Fruit fly (Drosophila melanogaster) whole organism, embryonic: ENCODE results near the gene Fas1.
A peak's percentile ranks its signal among the peaks of the same experiment; 100 is the strongest.

Source experiments
- Ada2b ChIP-seq: fragments of 200-800 bp; sonication (Bioruptor generic); IDR thresholded peaks from 2 replicates; pipeline ENCODE4 v1.3.6; 2022; ENCODE audit warnings: missing biosample characterization, missing genetic modification characterization
- CG11085 ChIP-seq: fragments of 200-800 bp; sonication (Bioruptor generic); IDR thresholded peaks from 2 replicates; pipeline ENCODE4 v1.3.6; 2022; ENCODE audit warnings: missing biosample characterization, missing genetic modification characterization
- CG11456 ChIP-seq: fragments of 200-800 bp; sonication (Bioruptor generic); IDR thresholded peaks from 3 replicates; pipeline ENCODE4 v1.3.6; 2022; ENCODE audit warnings: missing biosample characterization, missing genetic modification characterization
- CG12104 ChIP-seq: fragments of 200-800 bp; sonication (Bioruptor generic); optimal IDR thresholded peaks from 3 replicates; lab custom pipeline; 2016; ENCODE audit warnings: missing biosample characterization, missing genetic modification characterization
- CG13123 ChIP-seq: fragments of 200-800 bp; sonication (Bioruptor generic); optimal IDR thresholded peaks from 2 replicates; lab custom pipeline; 2016; ENCODE audit warnings: missing biosample characterization, missing genetic modification characterization
- CG1529 ChIP-seq: fragments of 200-800 bp; sonication (Bioruptor generic); optimal IDR thresholded peaks from 3 replicates; lab custom pipeline; 2018; ENCODE audit warnings: missing biosample characterization, missing genetic modification characterization
- CG1603 ChIP-seq: fragments of 200-800 bp; sonication (Bioruptor generic); optimal IDR thresholded peaks from 2 replicates; lab custom pipeline; 2019; ENCODE audit warnings: missing biosample characterization, mild to moderate bottlenecking, missing genetic modification characterization, moderate library complexity
- CG16863 ChIP-seq: fragments of 200-800 bp; sonication (Bioruptor generic); optimal IDR thresholded peaks from 3 replicates; lab custom pipeline; 2016; ENCODE audit warnings: missing biosample characterization, missing genetic modification characterization
- CG17361 ChIP-seq: fragments of 200-800 bp; sonication (Bioruptor generic); IDR thresholded peaks from 3 replicates; pipeline ENCODE4 v1.3.6; 2022; ENCODE audit warnings: missing biosample characterization, missing genetic modification characterization
- CG18262 ChIP-seq: fragments of 200-800 bp; optimal IDR thresholded peaks from 3 replicates; lab custom pipeline; 2019; ENCODE audit warnings: missing biosample characterization, mild to moderate bottlenecking, missing genetic modification characterization, moderate library complexity
- CG18476 ChIP-seq: fragments of 200-800 bp; sonication (Bioruptor generic); optimal IDR thresholded peaks from 2 replicates; lab custom pipeline; 2016; ENCODE audit warnings: missing biosample characterization, mild to moderate bottlenecking, missing genetic modification characterization
- CG18619 ChIP-seq: fragments of 200-800 bp; sonication (Bioruptor generic); optimal IDR thresholded peaks from 3 replicates; lab custom pipeline; 2017; ENCODE audit warnings: missing biosample characterization, mild to moderate bottlenecking, missing genetic modification characterization
- CG2199 ChIP-seq: fragments of 200-800 bp; sonication (Bioruptor generic); IDR thresholded peaks from 3 replicates; pipeline ENCODE4 v1.3.6; 2022; ENCODE audit warnings: missing biosample characterization, missing genetic modification characterization
- CG33557 ChIP-seq: fragments of 200-800 bp; sonication (Bioruptor generic); optimal IDR thresholded peaks from 2 replicates; lab custom pipeline; 2019; ENCODE audit warnings: missing biosample characterization, mild to moderate bottlenecking, missing genetic modification characterization, moderate library complexity
- CG4730 ChIP-seq: fragments of 200-800 bp; sonication (Bioruptor generic); IDR thresholded peaks from 2 replicates; pipeline ENCODE4 v1.3.6; 2022; ENCODE audit warnings: missing biosample characterization, missing genetic modification characterization
- CG4854 ChIP-seq: fragments of 200-800 bp; sonication (Bioruptor generic); optimal IDR thresholded peaks from 2 replicates; lab custom pipeline; 2016; ENCODE audit warnings: missing biosample characterization, missing genetic modification characterization, inconsistent platforms
- CG7556 ChIP-seq: fragments of 200-800 bp; sonication (Bioruptor generic); optimal IDR thresholded peaks from 2 replicates; lab custom pipeline; 2017; ENCODE audit warnings: missing biosample characterization, mild to moderate bottlenecking, missing genetic modification characterization
- CG7745 ChIP-seq: fragments of 200-800 bp; sonication (Bioruptor generic); optimal IDR thresholded peaks from 2 replicates; lab custom pipeline; 2018; ENCODE audit warnings: missing biosample characterization, mild to moderate bottlenecking, missing genetic modification characterization, moderate library complexity
- CG7928 ChIP-seq: fragments of 200-800 bp; sonication (Bioruptor generic); optimal IDR thresholded peaks from 2 replicates; lab custom pipeline; 2017; ENCODE audit warnings: missing biosample characterization, mild to moderate bottlenecking, missing genetic modification characterization
- CG8359 ChIP-seq: fragments of 200-800 bp; sonication (Bioruptor generic); optimal IDR thresholded peaks from 2 replicates; lab custom pipeline; 2017; ENCODE audit warnings: missing biosample characterization, mild to moderate bottlenecking, missing genetic modification characterization, borderline replicate concordance
- CG8924 ChIP-seq: fragments of 200-800 bp; optimal IDR thresholded peaks from 3 replicates; lab custom pipeline; 2019; ENCODE audit warnings: missing biosample characterization, mild to moderate bottlenecking, missing genetic modification characterization, moderate library complexity
- CG9215 ChIP-seq: fragments of 200-800 bp; sonication (Bioruptor generic); IDR thresholded peaks from 2 replicates; pipeline ENCODE4 v1.3.6; 2022; ENCODE audit warnings: missing biosample characterization, missing genetic modification characterization
- CG9817 ChIP-seq: fragments of 200-800 bp; sonication (Bioruptor generic); optimal IDR thresholded peaks from 2 replicates; lab custom pipeline; 2018; ENCODE audit warnings: missing biosample characterization, mild to moderate bottlenecking, missing genetic modification characterization, moderate library complexity
- Camta ChIP-seq: fragments of 200-800 bp; sonication (Bioruptor generic); optimal IDR thresholded peaks from 2 replicates; lab custom pipeline; 2016; ENCODE audit warnings: missing biosample characterization, missing genetic modification characterization
- Dad ChIP-seq: fragments of 200-800 bp; sonication (Bioruptor generic); optimal IDR thresholded peaks from 3 replicates; lab custom pipeline; 2016; ENCODE audit warnings: missing biosample characterization, missing genetic modification characterization
- Drgx ChIP-seq: fragments of 200-800 bp; sonication (Bioruptor generic); IDR thresholded peaks from 2 replicates; pipeline ENCODE4 v1.3.6; 2022; ENCODE audit warnings: missing biosample characterization, missing genetic modification characterization
- Elba2 ChIP-seq: fragments of 200-800 bp; sonication (Bioruptor generic); optimal IDR thresholded peaks from 3 replicates; lab custom pipeline; 2016; ENCODE audit warnings: missing biosample characterization, missing genetic modification characterization
- Fer1 ChIP-seq: fragments of 200-800 bp; sonication (Bioruptor generic); optimal IDR thresholded peaks from 2 replicates; lab custom pipeline; 2017; ENCODE audit warnings: missing biosample characterization, mild to moderate bottlenecking, missing genetic modification characterization
- Hmr ChIP-seq: fragments of 200-800 bp; sonication (Bioruptor generic); optimal IDR thresholded peaks from 3 replicates; lab custom pipeline; 2017; ENCODE audit warnings: mild to moderate bottlenecking, missing biosample characterization, missing genetic modification reagents, missing genetic modification characterization
- Lhr ChIP-seq: fragments of 200-800 bp; sonication (Bioruptor generic); optimal IDR thresholded peaks from 3 replicates; lab custom pipeline; 2017; ENCODE audit warnings: mild to moderate bottlenecking, missing biosample characterization, missing genetic modification reagents, missing genetic modification characterization
- Lim3 ChIP-seq: fragments of 200-800 bp; sonication (Bioruptor generic); IDR thresholded peaks from 2 replicates; pipeline ENCODE4 v1.3.6; 2022; ENCODE audit warnings: missing biosample characterization, missing genetic modification characterization
- NC2β ChIP-seq: fragments of 200-800 bp; sonication (Bioruptor generic); optimal IDR thresholded peaks from 2 replicates; lab custom pipeline; 2016; ENCODE audit warnings: missing biosample characterization, missing genetic modification characterization
- NFAT ChIP-seq: fragments of 200-800 bp; sonication (Bioruptor generic); IDR thresholded peaks from 2 replicates; pipeline ENCODE4 v1.3.6; 2022; ENCODE audit warnings: missing biosample characterization, missing genetic modification characterization
- Neu2 ChIP-seq: fragments of 200-800 bp; sonication (Bioruptor generic); optimal IDR thresholded peaks from 3 replicates; lab custom pipeline; 2016; ENCODE audit warnings: missing biosample characterization, missing genetic modification characterization, borderline replicate concordance
- NfI ChIP-seq: fragments of 200-800 bp; sonication (Bioruptor generic); optimal IDR thresholded peaks from 3 replicates; lab custom pipeline; 2018; ENCODE audit warnings: missing biosample characterization, mild to moderate bottlenecking, missing genetic modification characterization, moderate library complexity
- Side ChIP-seq: fragments of 200-800 bp; sonication (Bioruptor generic); optimal IDR thresholded peaks from 2 replicates; lab custom pipeline; 2016; ENCODE audit warnings: missing biosample characterization, missing genetic modification characterization
- Spps ChIP-seq: fragments of 200-800 bp; sonication (Bioruptor generic); optimal IDR thresholded peaks from 2 replicates; lab custom pipeline; 2018; ENCODE audit warnings: missing biosample characterization, mild to moderate bottlenecking, missing genetic modification characterization
- Ssrp ChIP-seq: fragments of 200-800 bp; sonication (Bioruptor generic); optimal IDR thresholded peaks from 2 replicates; lab custom pipeline; 2018; ENCODE audit warnings: missing biosample characterization, mild to moderate bottlenecking, missing genetic modification characterization, moderate library complexity
- TFAM ChIP-seq: fragments of 200-800 bp; sonication (Bioruptor generic); optimal IDR thresholded peaks from 2 replicates; lab custom pipeline; 2017; ENCODE audit warnings: missing biosample characterization, missing genetic modification characterization, inconsistent platforms
- dpn ChIP-seq, 2 experiments: fragments of 200-800 bp; sonication (Bioruptor generic); optimal IDR thresholded peaks; 3 replicates each; lab custom pipeline; 2016; ENCODE audit warnings: missing biosample characterization in 2 of 2, missing genetic modification characterization in 2 of 2
- eve ChIP-seq, 2 experiments: fragments of >200 bp; optimal IDR thresholded peaks; 2 replicates each; lab custom pipeline; 2017; ENCODE audit warnings: missing biosample characterization in 2 of 2, missing genetic modification characterization in 2 of 2
- gem ChIP-seq: fragments of 200-800 bp; sonication (Bioruptor generic); optimal IDR thresholded peaks from 2 replicates; lab custom pipeline; 2019; ENCODE audit warnings: missing biosample characterization, mild to moderate bottlenecking, missing genetic modification characterization, moderate library complexity
- grau ChIP-seq: fragments of 200-800 bp; optimal IDR thresholded peaks from 3 replicates; lab custom pipeline; 2019; ENCODE audit warnings: missing biosample characterization, mild to moderate bottlenecking, missing genetic modification characterization, moderate library complexity
- grn ChIP-seq: fragments of 200-800 bp; sonication (Bioruptor generic); optimal IDR thresholded peaks from 3 replicates; lab custom pipeline; 2017; ENCODE audit warnings: missing biosample characterization, missing genetic modification characterization
- kah ChIP-seq: fragments of 200-800 bp; sonication (Bioruptor generic); optimal IDR thresholded peaks from 2 replicates; lab custom pipeline; 2018; ENCODE audit warnings: missing biosample characterization, mild to moderate bottlenecking, missing genetic modification characterization
- pan ChIP-seq, 4 experiments: fragments of >200 bp in 3 of 4; fragments of 200-800 bp in 1 of 4; sonication (Bioruptor generic) in 1 of 4; optimal IDR thresholded peaks in 3 of 4; IDR thresholded peaks in 1 of 4; 2 replicates each; pipeline versions ENCODE4 v1.3.6 to Lab custom; 2017 to 2022; ENCODE audit warnings: missing biosample characterization in 2 of 4, missing genetic modification characterization in 2 of 4, mixed read lengths in 1 of 4
- pho ChIP-seq: fragments of 200-800 bp; sonication (Bioruptor generic); optimal IDR thresholded peaks from 2 replicates; lab custom pipeline; 2016; ENCODE audit warnings: missing biosample characterization, missing genetic modification characterization
- pum ChIP-seq: fragments of 200-800 bp; sonication (Bioruptor generic); optimal IDR thresholded peaks from 2 replicates; lab custom pipeline; 2016; ENCODE audit warnings: missing biosample characterization, missing genetic modification characterization
- slbo ChIP-seq: fragments of 200-800 bp; sonication (Bioruptor generic); IDR thresholded peaks from 2 replicates; pipeline ENCODE4 v1.3.6; 2022; ENCODE audit warnings: missing biosample characterization, missing genetic modification characterization
- tna ChIP-seq: fragments of 200-800 bp; sonication (Bioruptor generic); IDR thresholded peaks from 2 replicates; pipeline ENCODE4 v1.3.6; 2022; ENCODE audit warnings: missing biosample characterization, missing genetic modification characterization; ENCODE audit not compliant: partially characterized antibody
- zen2 ChIP-seq: fragments of 200-800 bp; sonication (Bioruptor generic); IDR thresholded peaks from 3 replicates; pipeline ENCODE4 v1.3.6; 2022; ENCODE audit warnings: missing biosample characterization, missing genetic modification characterization; ENCODE audit not compliant: partially characterized antibody

Gene Fas1

DNA sequence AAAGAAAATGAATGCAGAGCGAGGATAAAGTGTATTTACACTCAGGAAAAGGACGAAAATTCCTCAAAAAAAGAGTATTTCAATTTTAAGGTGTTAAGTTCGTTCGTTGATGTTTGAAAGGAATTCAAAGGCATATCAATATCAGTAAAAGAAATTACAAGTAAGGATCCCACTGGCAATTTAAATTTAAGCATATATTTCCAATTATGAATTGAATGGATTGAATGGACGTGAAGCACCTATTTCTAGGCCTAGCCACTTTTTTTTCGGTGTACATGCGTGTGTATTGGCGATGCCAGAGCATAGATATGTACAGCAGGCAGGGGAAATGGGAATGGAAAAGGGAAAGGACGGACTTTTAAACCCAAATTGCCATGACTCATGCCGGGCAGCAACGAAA is 5.5 kb downstream of the Fas1 start (continued):
- TF ChIP-seq CG16863 (GFP tag; lab: Kevin White, UChicago) (peak; percentile 5), CG12104 (GFP tag; lab: Kevin White, UChicago) (no peak), grau (tag; lab: Kevin White, UChicago) (peak; percentile 17), dpn (GFP tag; optimal IDR thresholded peaks at IDR 0.05; lab: Kevin White, UChicago) (no peak), TFAM (GFP tag; lab: Kevin White, UChicago) (no peak), Camta (no peak), CG8924 (tag; lab: Kevin White, UChicago) (peak; percentile 23), Spps (tag; lab: Kevin White, UChicago) (no peak), Hmr (GFP tag; lab: Kevin White, UChicago) (no peak), pho (GFP tag; lab: Kevin White, UChicago) (no peak), CG18476 (no peak), CG8359 (GFP tag; lab: Kevin White, UChicago) (no peak), kah (GFP tag; lab: Kevin White, UChicago) (no peak), Lhr (GFP tag; lab: Kevin White, UChicago) (no peak), Side (GFP tag; lab: Kevin White, UChicago) (peak; percentile 7), slbo (GFP tag; lab: Robert Waterston, UW) (no peak), CG17361 (GFP tag; lab: Robert Waterston, UW) (peak; percentile 41; the same call in 1 of the 3 replicates), CG4730 (GFP tag; lab: Robert Waterston, UW) (no peak), CG7745 (tag; lab: Kevin White, UChicago) (no peak), CG18619 (no peak), Drgx (GFP tag; lab: Robert Waterston, UW) (no peak), zen2 (GFP tag; lab: Robert Waterston, UW) (no peak), CG11456 (no peak), CG18262 (tag; lab: Kevin White, UChicago) (peak; percentile 60), CG1603 (tag; lab: Kevin White, UChicago) (peak; percentile 38), CG13123 (GFP tag; lab: Kevin White, UChicago) (no peak), gem (tag; lab: Kevin White, UChicago) (peak; percentile 63), pan (optimal IDR thresholded peaks at IDR 0.05; lab: Kevin White, UChicago) (no peak), pan (GFP tag; optimal IDR thresholded peaks at IDR 0.05 in 1 of 2, IDR thresholded peaks at IDR 0.05 in 1 of 2) (no peak), Elba2 (GFP tag; lab: Kevin White, UChicago) (no peak), Lim3 (no peak), pum (GFP tag; lab: Kevin White, UChicago) (peak; percentile 22), NFAT (GFP tag; lab: Robert Waterston, UW) (no peak), eve (GFP tag; optimal IDR thresholded peaks at IDR 0.05; lab: Kevin White, UChicago) (peak in 1 of 2 experiments; percentile 34), Ssrp (tag; lab: Kevin White, UChicago) (peak; percentile 22), CG11085 (GFP tag; lab: Robert Waterston, UW) (no peak), CG7928 (GFP tag; lab: Kevin White, UChicago) (no peak), Neu2 (no peak), grn (GFP tag; lab: Kevin White, UChicago) (peak; percentile 33), CG7556 (GFP tag; lab: Kevin White, UChicago) (peak; percentile 47), CG4854 (GFP tag; lab: Kevin White, UChicago) (no peak), CG2199 (GFP tag; lab: Robert Waterston, UW) (no peak), NfI (GFP tag; lab: Kevin White, UChicago) (no peak), NC2β (no peak), Ada2b (GFP tag; lab: Robert Waterston, UW) (no peak), Fer1 (GFP tag; lab: Kevin White, UChicago) (no peak), CG9215 (GFP tag; lab: Robert Waterston, UW) (no peak), tna (GFP tag; lab: Robert Waterston, UW) (no peak), CG1529 (GFP tag; lab: Kevin White, UChicago) (no peak), Dad (GFP tag; lab: Kevin White, UChicago) (no peak), CG33557 (GFP tag; lab: Kevin White, UChicago) (peak; percentile 54), CG9817 (tag; lab: Kevin White, UChicago) (no peak)
